Worm (Caenorhabditis elegans) whole organism, L4 larva: Measurements from ENCODE around the gene wsp-1.
A peak's percentile ranks its signal among the peaks of the same experiment; 100 is the strongest.

Source experiments
- F26F4.8 ChIP-seq: fragments of 200-800 bp; sonication (Bioruptor generic); conservative IDR thresholded peaks from 2 replicates; pipeline ENCODE4 v1.3.6; 2022; ENCODE audit warnings: missing genetic modification characterization, missing compliant biosample characterization
- F37D6.2 ChIP-seq: sonication (generic microtip); optimal IDR thresholded peaks from 2 replicates; lab custom pipeline; 2016; ENCODE audit warnings: mild to moderate bottlenecking, missing genetic modification characterization, missing compliant biosample characterization
- T20F7.1 ChIP-seq: fragments of 200-800 bp; sonication (Bioruptor generic); optimal IDR thresholded peaks from 2 replicates; lab custom pipeline; 2018; ENCODE audit warnings: mild to moderate bottlenecking, missing genetic modification characterization, missing compliant biosample characterization
- Y105C5A.15 ChIP-seq: fragments of 200-800 bp; sonication (Bioruptor generic); IDR thresholded peaks from 2 replicates; pipeline ENCODE4 v1.3.6; 2022; ENCODE audit warnings: missing genetic modification characterization, missing compliant biosample characterization
- aha-1 ChIP-seq: fragments of 150-350 bp; peaks from one replicate; lab custom pipeline; 2014; ENCODE audit warnings: missing biosample characterization, missing genetic modification characterization
- aly-2 ChIP-seq: sonication (generic microtip); optimal IDR thresholded peaks from 2 replicates; lab custom pipeline; 2018; ENCODE audit warnings: missing biosample characterization, missing genetic modification characterization
- ceh-62 ChIP-seq: sonication (generic microtip); optimal IDR thresholded peaks from 2 replicates; lab custom pipeline; 2017; ENCODE audit warnings: missing biosample characterization, missing genetic modification characterization
- ceh-82 ChIP-seq: sonication (generic microtip); optimal IDR thresholded peaks from 2 replicates; lab custom pipeline; 2017; ENCODE audit warnings: missing biosample characterization, missing genetic modification characterization
- ces-1 ChIP-seq: fragments of 150-350 bp; sonication (generic microtip); optimal IDR thresholded peaks from 4 replicates; lab custom pipeline; 2014; ENCODE audit warnings: missing biosample characterization, missing genetic modification reagents, missing genetic modification characterization
- ctbp-1 ChIP-seq: fragments of 200-800 bp; sonication (Bioruptor generic); IDR thresholded peaks from 2 replicates; pipeline ENCODE4 v1.3.6; 2022; ENCODE audit warnings: missing genetic modification reagents, missing genetic modification characterization, missing compliant biosample characterization
- daf-16 ChIP-seq, 3 experiments: sonication (generic microtip); optimal IDR thresholded peaks; 2 replicates each; lab custom pipeline; 2016 to 2017; ENCODE audit warnings: missing genetic modification characterization in 3 of 3, missing genetic modification reagents in 3 of 3, mild to moderate bottlenecking in 2 of 3, missing compliant biosample characterization in 2 of 3, missing biosample characterization in 1 of 3, moderate library complexity in 1 of 3
- dmd-9 ChIP-seq: fragments of 200-800 bp; sonication (Bioruptor generic); IDR thresholded peaks from 2 replicates; pipeline ENCODE4 v1.3.6; 2022; ENCODE audit warnings: missing genetic modification reagents, missing genetic modification characterization, missing compliant biosample characterization
- dve-1 ChIP-seq: sonication (generic microtip); optimal IDR thresholded peaks from 2 replicates; lab custom pipeline; 2017; ENCODE audit warnings: antibody characterized with exemption, mild to moderate bottlenecking, missing genetic modification characterization, missing compliant biosample characterization; ENCODE audit not compliant: insufficient read depth
- egl-27 ChIP-seq: sonication (generic microtip); optimal IDR thresholded peaks from 3 replicates; lab custom pipeline; 2017; ENCODE audit warnings: missing biosample characterization, missing genetic modification reagents, missing genetic modification characterization
- hlh-11 ChIP-seq: fragments of 200-800 bp; sonication (Bioruptor generic); optimal IDR thresholded peaks from 2 replicates; lab custom pipeline; 2018; ENCODE audit warnings: mild to moderate bottlenecking, missing genetic modification characterization, missing compliant biosample characterization
- hlh-30 ChIP-seq: sonication (generic microtip); optimal IDR thresholded peaks from 2 replicates; lab custom pipeline; 2017; ENCODE audit warnings: antibody characterized with exemption, mild to moderate bottlenecking, missing genetic modification characterization, missing compliant biosample characterization; ENCODE audit not compliant: insufficient read depth
- hmg-1.1 ChIP-seq: fragments of 200-800 bp; sonication (Bioruptor generic); IDR thresholded peaks from 2 replicates; pipeline ENCODE4 v1.3.6; 2022; ENCODE audit warnings: missing genetic modification reagents, missing genetic modification characterization, missing compliant biosample characterization
- jun-1 ChIP-seq: fragments of 150-350 bp; optimal IDR thresholded peaks from 2 replicates; lab custom pipeline; 2014; ENCODE audit warnings: missing biosample characterization, missing genetic modification reagents, missing genetic modification characterization
- lim-7 ChIP-seq: fragments of 200-800 bp; sonication (Bioruptor generic); IDR thresholded peaks from 2 replicates; pipeline ENCODE4 v1.3.6; 2022; ENCODE audit warnings: missing genetic modification characterization, missing compliant biosample characterization
- lin-1 ChIP-seq: fragments of 200-800 bp; sonication (Bioruptor generic); IDR thresholded peaks from 2 replicates; pipeline ENCODE4 v1.3.6; 2022; ENCODE audit warnings: missing genetic modification reagents, missing genetic modification characterization, missing compliant biosample characterization
- lin-29 ChIP-seq: fragments of 200-800 bp; sonication (Bioruptor generic); IDR thresholded peaks from 2 replicates; pipeline ENCODE4 v1.3.6; 2022; ENCODE audit warnings: missing genetic modification reagents, missing genetic modification characterization, missing compliant biosample characterization
- lir-3 ChIP-seq: sonication (generic microtip); optimal IDR thresholded peaks from 2 replicates; lab custom pipeline; 2016; ENCODE audit warnings: mild to moderate bottlenecking, missing genetic modification characterization, missing compliant biosample characterization
- madf-5 ChIP-seq, 2 experiments: fragments of 200-800 bp; sonication (Bioruptor generic); IDR thresholded peaks; 2 replicates each; pipeline ENCODE4 v1.3.6; 2022; ENCODE audit warnings: missing compliant biosample characterization in 2 of 2, missing genetic modification characterization in 2 of 2
- mep-1 ChIP-seq: fragments of 150-350 bp; sonication (generic microtip); optimal IDR thresholded peaks from 3 replicates; lab custom pipeline; 2014; ENCODE audit warnings: missing biosample characterization, missing genetic modification characterization
- mes-2 ChIP-seq: sonication (generic microtip); optimal IDR thresholded peaks from 2 replicates; lab custom pipeline; 2016; ENCODE audit warnings: missing genotype, mild to moderate bottlenecking, missing genetic modification characterization, missing compliant biosample characterization; ENCODE audit not compliant: poor library complexity, severe bottlenecking
- mxl-3 ChIP-seq: fragments of 200-800 bp; sonication (Bioruptor generic); optimal IDR thresholded peaks from 2 replicates; lab custom pipeline; 2018; ENCODE audit warnings: mild to moderate bottlenecking, missing genetic modification characterization, missing compliant biosample characterization
- nhr-10 ChIP-seq: fragments of 150-350 bp; optimal IDR thresholded peaks from 2 replicates; lab custom pipeline; 2014; ENCODE audit warnings: missing biosample characterization, missing genetic modification characterization
- nhr-28 ChIP-seq: fragments of 150-350 bp; optimal IDR thresholded peaks from 2 replicates; lab custom pipeline; 2014; ENCODE audit warnings: missing biosample characterization, missing genetic modification characterization
- nhr-41 ChIP-seq: fragments of 200-800 bp; sonication (Bioruptor generic); IDR thresholded peaks from 2 replicates; pipeline ENCODE4 v1.3.6; 2022; ENCODE audit warnings: missing genetic modification reagents, missing genetic modification characterization, missing compliant biosample characterization
- nhr-6 ChIP-seq: fragments of 150-350 bp; optimal IDR thresholded peaks from 2 replicates; lab custom pipeline; 2014; ENCODE audit warnings: missing biosample characterization, missing genetic modification characterization
- nhr-77 ChIP-seq: fragments of 150-350 bp; optimal IDR thresholded peaks from 2 replicates; lab custom pipeline; 2014; ENCODE audit warnings: missing biosample characterization, missing genetic modification characterization
- pha-4 ChIP-seq, 2 experiments: fragments of 150-350 bp in 1 of 2; fragments of 200-800 bp in 1 of 2; sonication (Bioruptor generic) in 1 of 2; IDR thresholded peaks in 1 of 2; optimal IDR thresholded peaks in 1 of 2; 2 replicates each; pipeline versions ENCODE4 v1.3.6 to Lab custom; 2014 to 2022; ENCODE audit warnings: missing genetic modification characterization in 2 of 2, missing genetic modification reagents in 2 of 2, missing biosample characterization in 1 of 2, missing compliant biosample characterization in 1 of 2
- php-3 ChIP-seq: fragments of 200-800 bp; sonication (Bioruptor generic); IDR thresholded peaks from 2 replicates; pipeline ENCODE4 v1.3.6; 2022; ENCODE audit warnings: missing genetic modification reagents, missing genetic modification characterization, missing compliant biosample characterization
- pqm-1 ChIP-seq: sonication (generic microtip); optimal IDR thresholded peaks from 2 replicates; lab custom pipeline; 2017; ENCODE audit warnings: missing biosample characterization, missing genetic modification characterization
- rbr-2 ChIP-seq: sonication (generic microtip); optimal IDR thresholded peaks from 2 replicates; lab custom pipeline; 2016; ENCODE audit warnings: missing genotype, missing genetic modification characterization, missing compliant biosample characterization
- set-16 ChIP-seq: fragments of 200-800 bp; sonication (Bioruptor generic); IDR thresholded peaks from 2 replicates; pipeline ENCODE4 v1.3.6; 2022; ENCODE audit warnings: missing genetic modification reagents, missing genetic modification characterization, missing compliant biosample characterization
- skn-1 ChIP-seq: fragments of 150-350 bp; optimal IDR thresholded peaks from 2 replicates; lab custom pipeline; 2014; ENCODE audit warnings: missing biosample characterization, missing genetic modification characterization
- tag-97 ChIP-seq: fragments of 200-800 bp; sonication (Bioruptor generic); IDR thresholded peaks from 2 replicates; pipeline ENCODE4 v1.3.6; 2022; ENCODE audit warnings: missing genetic modification characterization, missing compliant biosample characterization
- unc-62 ChIP-seq, 3 experiments: fragments of 150-350 bp in 1 of 3; sonication (generic microtip); optimal IDR thresholded peaks in 2 of 3; peaks in 1 of 3; 1 replicate in 1 of 3; 2 replicates in 2 of 3; lab custom pipeline; 2014 to 2017; ENCODE audit warnings: missing biosample characterization in 3 of 3, missing genetic modification characterization in 3 of 3, missing genetic modification reagents in 3 of 3, missing genotype in 1 of 3
- zag-1 ChIP-seq: fragments of 150-350 bp; optimal IDR thresholded peaks from 2 replicates; lab custom pipeline; 2014; ENCODE audit warnings: missing biosample characterization, missing genetic modification characterization
- zip-11 ChIP-seq: fragments of 200-800 bp; sonication (Bioruptor generic); IDR thresholded peaks from 2 replicates; pipeline ENCODE4 v1.3.6; 2022; ENCODE audit warnings: missing genetic modification characterization, missing compliant biosample characterization
- zip-2 ChIP-seq: fragments of 150-350 bp; optimal IDR thresholded peaks from 2 replicates; lab custom pipeline; 2014; ENCODE audit warnings: missing biosample characterization, missing genetic modification characterization
- ztf-7 ChIP-seq: fragments of 150-350 bp; optimal IDR thresholded peaks from 2 replicates; lab custom pipeline; 2014; ENCODE audit warnings: missing biosample characterization, missing genetic modification characterization

The wsp-1 gene

DNA sequence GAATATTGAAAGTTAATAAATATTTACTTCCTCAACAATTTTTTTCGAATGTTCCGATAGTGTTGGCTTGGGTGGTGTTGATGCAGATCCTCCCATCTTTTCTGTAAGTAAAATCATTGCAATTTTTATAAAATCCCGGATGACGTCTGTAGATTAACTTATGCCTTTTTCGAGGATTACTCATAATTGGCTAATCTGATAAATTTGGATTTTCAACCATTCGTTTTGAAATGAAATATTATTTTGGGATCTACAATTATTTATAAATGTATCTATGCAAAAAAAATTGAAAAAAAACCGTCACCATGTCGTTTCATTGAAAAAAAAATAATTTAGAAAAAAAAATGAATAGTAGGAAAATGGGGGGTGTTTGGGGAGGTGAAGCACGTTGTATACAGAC lies 2.4 kb upstream of the wsp-1 start, which contains the start of gene glrx-22:
TSS of gene glrx-22 (minus strand) at position 101 of the 400 bp plus-strand sequence.
- no peak for TF ChIP-seq ces-1
- TF ChIP-seq ctbp-1 (GFP tag; lab: Robert Waterston, UW) = no peak
- TF ChIP-seq aha-1 (tag; lab: Kevin White, UChicago) = peak; percentile 35
- TF ChIP-seq skn-1 (tag; lab: Kevin White, UChicago) = no peak

ce11 chrIV:8199824-8200223 lies 1.1 kb upstream of the wsp-1 start:
- TF ChIP-seq T20F7.1 (peak; percentile 31), nhr-41 (GFP tag; lab: Robert Waterston, UW) (no peak), dmd-9 (GFP tag; lab: Robert Waterston, UW) (no peak), nhr-28 (peak; percentile 23), tag-97 (no peak), pqm-1 (peak; percentile 67), dve-1 (tag; lab: Kevin White, UChicago) (peak; percentile 46), lim-7 (GFP tag; lab: Robert Waterston, UW) (no peak), F26F4.8 (GFP tag; lab: Robert Waterston, UW) (no peak), lir-3 (tag; lab: Kevin White, UChicago) (no peak), nhr-77 (peak; percentile 50), lin-29 (GFP tag; lab: Robert Waterston, UW) (no peak), egl-27 (tag; lab: Kevin White, UChicago) (no peak), hlh-11 (peak; percentile 40), nhr-10 (tag; lab: Kevin White, UChicago) (no peak), ztf-7 (tag; lab: Kevin White, UChicago) (peak; percentile 18), nhr-6 (tag; lab: Kevin White, UChicago) (peak; percentile 59), php-3 (GFP tag; lab: Robert Waterston, UW) (no peak), mep-1 (tag; lab: Kevin White, UChicago) (peak; percentile 12), set-16 (no peak), daf-16 (GFP tag; optimal IDR thresholded peaks at IDR 0.05; lab: Kevin White, UChicago) (no peak), daf-16 (tag; optimal IDR thresholded peaks at IDR 0.05; lab: Kevin White, UChicago) (peak; percentile 73), ceh-62 (no peak), aly-2 (no peak)

DNA sequence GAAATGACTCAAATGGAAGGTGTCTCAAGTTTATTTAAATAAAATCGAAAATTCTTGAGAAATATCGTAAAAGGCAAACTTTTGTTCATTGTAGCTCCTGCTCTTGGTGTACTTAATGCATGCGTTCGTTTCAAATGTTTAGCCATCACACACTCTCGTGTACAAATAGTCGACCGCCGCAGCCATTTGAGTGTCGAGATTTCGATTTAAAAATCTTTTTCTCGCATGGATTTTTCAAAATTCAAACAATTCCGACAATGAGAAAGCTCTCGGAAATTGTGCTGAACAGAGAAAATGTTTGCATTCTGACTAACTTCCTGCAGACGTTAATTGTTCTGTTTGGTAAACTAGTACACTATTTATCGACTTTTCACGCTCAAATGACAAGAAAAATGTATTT lies 523 bp upstream of the wsp-1 start:
- TF ChIP-seq Y105C5A.15 (GFP tag; lab: Robert Waterston, UW) (no peak), ceh-82 (tag; lab: Kevin White, UChicago) (no peak), egl-27 (tag; lab: Kevin White, UChicago) (no peak), mes-2 (no peak), rbr-2 (tag; lab: Kevin White, UChicago) (no peak), unc-62 (GFP tag; optimal IDR thresholded peaks at IDR 0.05 in 1 of 2; lab: Kevin White, UChicago) (peak in 1 of 2 experiments; percentile 86), unc-62 (tag; optimal IDR thresholded peaks at IDR 0.05; lab: Kevin White, UChicago) (no peak), mxl-3 (GFP tag; lab: Kevin White, UChicago) (no peak), aha-1 (tag; lab: Kevin White, UChicago) (no peak)

DNA sequence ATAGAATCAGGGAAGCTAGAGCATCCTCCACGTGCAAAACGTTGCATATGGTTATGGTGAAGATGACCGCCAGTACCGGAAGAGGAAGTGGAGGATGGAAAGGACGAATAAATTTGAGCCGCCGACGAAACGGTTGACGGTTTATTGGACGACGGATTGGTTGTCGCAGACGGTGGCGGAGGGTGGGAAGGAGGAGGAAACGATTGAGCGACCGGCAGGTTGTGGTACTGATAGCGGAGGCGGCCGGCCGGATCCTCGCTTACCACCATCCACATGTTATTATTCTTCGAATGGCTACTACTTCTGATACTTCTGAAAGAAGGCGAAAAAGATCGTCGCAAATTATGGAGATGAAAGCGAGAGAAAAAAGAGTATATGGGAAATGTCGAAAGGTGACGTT lies 5.9 kb downstream of the wsp-1 start:
- TF ChIP-seq set-16 (peak; percentile 66), zip-2 (tag; lab: Kevin White, UChicago) (no peak), aha-1 (tag; lab: Kevin White, UChicago) (peak; percentile 45), lir-3 (tag; lab: Kevin White, UChicago) (no peak)

ce11 chrIV:8189667-8190066 lies 9.1 kb downstream of the wsp-1 start:
- TF ChIP-seq lin-1 (GFP tag; lab: Robert Waterston, UW) = no peak
- no peak for TF ChIP-seq jun-1
- TF ChIP-seq hlh-11 = no peak
- no peak for TF ChIP-seq zip-11 (GFP tag; lab: Robert Waterston, UW)
- peak; percentile 95 for TF ChIP-seq set-16
- TF ChIP-seq pha-4 (GFP tag; IDR thresholded peaks at IDR 0.05; lab: Robert Waterston, UW) = 0 out of 2 replicates have a peak, but pooled peaks have one; percentile 8
- TF ChIP-seq pha-4 (tag; optimal IDR thresholded peaks at IDR 0.05; lab: Kevin White, UChicago) = no peak
- TF ChIP-seq hmg-1.1 (GFP tag; lab: Robert Waterston, UW) = no peak
- peak in 1 of 2 experiments; percentile 6 for TF ChIP-seq unc-62 (GFP tag; optimal IDR thresholded peaks at IDR 0.05 in 1 of 2; lab: Kevin White, UChicago)
- no peak for TF ChIP-seq unc-62 (tag; optimal IDR thresholded peaks at IDR 0.05; lab: Kevin White, UChicago)
- TF ChIP-seq ztf-7 (tag; lab: Kevin White, UChicago) = no peak
- no peak for TF ChIP-seq zag-1
- no peak for TF ChIP-seq mes-2
- no peak for TF ChIP-seq hlh-30 (tag; lab: Kevin White, UChicago)
- TF ChIP-seq madf-5 (GFP tag; IDR thresholded peaks at IDR 0.05; lab: Robert Waterston, UW) = no peak
- no peak for TF ChIP-seq F37D6.2 (tag; lab: Kevin White, UChicago)
